Fruit fly (Drosophila melanogaster) whole organism, embryonic: ENCODE results near the gene CG17376.

ENCODE experiments used
- Antp ChIP-seq: fragments of 200-800 bp; sonication (Bioruptor generic); optimal IDR thresholded peaks from 3 replicates; lab custom pipeline; 2016; ENCODE audit warnings: missing biosample characterization, missing genetic modification characterization
- BEAF-32 ChIP-seq: fragments of 200-800 bp; sonication (Bioruptor generic); optimal IDR thresholded peaks from 3 replicates; lab custom pipeline; 2017; ENCODE audit warnings: missing biosample characterization, missing genetic modification characterization, mild to moderate bottlenecking, moderate library complexity, missing genetic modification reagents
- C15 ChIP-seq: fragments of 200-800 bp; sonication (Bioruptor generic); IDR thresholded peaks from 3 replicates; pipeline ENCODE4 v1.3.6; 2022; ENCODE audit warnings: missing biosample characterization, missing genetic modification characterization
- CG1024 ChIP-seq: fragments of 200-800 bp; sonication (Bioruptor generic); IDR thresholded peaks from 2 replicates; pipeline ENCODE4 v1.3.6; 2022; ENCODE audit warnings: missing biosample characterization, missing genetic modification characterization
- CG10462 ChIP-seq: fragments of 200-800 bp; sonication (Bioruptor generic); optimal IDR thresholded peaks from 2 replicates; lab custom pipeline; 2016; ENCODE audit warnings: missing biosample characterization, missing genetic modification characterization
- CG12104 ChIP-seq: fragments of 200-800 bp; sonication (Bioruptor generic); optimal IDR thresholded peaks from 3 replicates; lab custom pipeline; 2016; ENCODE audit warnings: missing biosample characterization, missing genetic modification characterization
- CG12219 ChIP-seq: fragments of 200-800 bp; sonication (Bioruptor generic); optimal IDR thresholded peaks from 3 replicates; lab custom pipeline; 2018; ENCODE audit warnings: missing biosample characterization, mild to moderate bottlenecking, missing genetic modification characterization
- CG12299 ChIP-seq: fragments of 200-800 bp; sonication (Bioruptor generic); optimal IDR thresholded peaks from 2 replicates; lab custom pipeline; 2018; ENCODE audit warnings: missing biosample characterization, mild to moderate bottlenecking, missing genetic modification characterization
- CG13287 ChIP-seq: fragments of 200-800 bp; sonication (Bioruptor generic); IDR thresholded peaks from 2 replicates; pipeline ENCODE4 v1.3.6; 2022; ENCODE audit warnings: missing biosample characterization, missing genetic modification characterization; ENCODE audit not compliant: partially characterized antibody
- CG14441 ChIP-seq: fragments of 200-800 bp; sonication (Bioruptor generic); IDR thresholded peaks from 2 replicates; pipeline ENCODE4 v1.3.6; 2022; ENCODE audit warnings: missing biosample characterization, missing genetic modification characterization
- CG17359 ChIP-seq: fragments of 200-800 bp; sonication (Bioruptor generic); optimal IDR thresholded peaks from 3 replicates; lab custom pipeline; 2018; ENCODE audit warnings: missing biosample characterization, mild to moderate bottlenecking, missing genetic modification characterization, moderate library complexity
- CG17612 ChIP-seq: fragments of 200-800 bp; sonication (Bioruptor generic); IDR thresholded peaks from 2 replicates; pipeline ENCODE4 v1.3.6; 2022; ENCODE audit warnings: missing biosample characterization, missing genetic modification characterization
- CG18619 ChIP-seq: fragments of 200-800 bp; sonication (Bioruptor generic); optimal IDR thresholded peaks from 3 replicates; lab custom pipeline; 2017; ENCODE audit warnings: missing biosample characterization, mild to moderate bottlenecking, missing genetic modification characterization
- CG2120 ChIP-seq: fragments of 200-800 bp; sonication (Bioruptor generic); optimal IDR thresholded peaks from 3 replicates; lab custom pipeline; 2016; ENCODE audit warnings: missing biosample characterization, missing genetic modification characterization
- CG2129 ChIP-seq: fragments of 200-800 bp; sonication (Bioruptor generic); IDR thresholded peaks from 2 replicates; pipeline ENCODE4 v1.3.6; 2022; ENCODE audit warnings: missing biosample characterization, missing genetic modification characterization; ENCODE audit not compliant: partially characterized antibody
- CG2202 ChIP-seq: fragments of 200-800 bp; sonication (Bioruptor generic); optimal IDR thresholded peaks from 2 replicates; lab custom pipeline; 2018; ENCODE audit warnings: missing biosample characterization, mild to moderate bottlenecking, missing genetic modification characterization
- CG3065 ChIP-seq: fragments of 200-800 bp; sonication (Bioruptor generic); optimal IDR thresholded peaks from 2 replicates; lab custom pipeline; 2016; ENCODE audit warnings: missing biosample characterization, missing genetic modification characterization
- CG31441 ChIP-seq: fragments of 200-800 bp; sonication (Bioruptor generic); IDR thresholded peaks from 2 replicates; pipeline ENCODE4 v1.3.6; 2022; ENCODE audit warnings: missing biosample characterization, missing genetic modification characterization
- Dp ChIP-seq: fragments of 200-800 bp; sonication (Bioruptor generic); optimal IDR thresholded peaks from 2 replicates; lab custom pipeline; 2018; ENCODE audit warnings: missing biosample characterization, mild to moderate bottlenecking, missing genetic modification characterization, moderate library complexity
- Elba2 ChIP-seq: fragments of 200-800 bp; sonication (Bioruptor generic); optimal IDR thresholded peaks from 3 replicates; lab custom pipeline; 2016; ENCODE audit warnings: missing biosample characterization, missing genetic modification characterization
- Ets97D ChIP-seq: fragments of 200-800 bp; sonication (Bioruptor generic); optimal IDR thresholded peaks from 3 replicates; lab custom pipeline; 2016; ENCODE audit warnings: missing biosample characterization, missing genetic modification characterization
- Hey ChIP-seq: fragments of 200-800 bp; sonication (Bioruptor generic); optimal IDR thresholded peaks from 3 replicates; lab custom pipeline; 2018; ENCODE audit warnings: missing biosample characterization, mild to moderate bottlenecking, missing genetic modification characterization
- Hr51 ChIP-seq, 2 experiments: fragments of 200-800 bp; sonication (Bioruptor generic); optimal IDR thresholded peaks; 2 replicates in 1 of 2; 3 replicates in 1 of 2; lab custom pipeline; 2016 to 2018; ENCODE audit warnings: missing biosample characterization in 2 of 2, missing genetic modification characterization in 2 of 2, mild to moderate bottlenecking in 1 of 2, moderate library complexity in 1 of 2
- Meics ChIP-seq: fragments of 200-800 bp; sonication (Bioruptor generic); optimal IDR thresholded peaks from 2 replicates; lab custom pipeline; 2017; ENCODE audit warnings: missing biosample characterization, mild to moderate bottlenecking, missing genetic modification characterization
- NC2β ChIP-seq: fragments of 200-800 bp; sonication (Bioruptor generic); optimal IDR thresholded peaks from 2 replicates; lab custom pipeline; 2016; ENCODE audit warnings: missing biosample characterization, missing genetic modification characterization
- NFAT ChIP-seq: fragments of 200-800 bp; sonication (Bioruptor generic); IDR thresholded peaks from 2 replicates; pipeline ENCODE4 v1.3.6; 2022; ENCODE audit warnings: missing biosample characterization, missing genetic modification characterization
- Sox100B ChIP-seq: fragments of 200-800 bp; sonication (Bioruptor generic); optimal IDR thresholded peaks from 3 replicates; lab custom pipeline; 2018; ENCODE audit warnings: missing biosample characterization, mild to moderate bottlenecking, missing genetic modification characterization
- Sry-δ ChIP-seq: fragments of 200-800 bp; sonication (Bioruptor generic); optimal IDR thresholded peaks from 2 replicates; lab custom pipeline; 2016; ENCODE audit warnings: missing biosample characterization, missing genetic modification characterization
- Ssrp ChIP-seq: fragments of 200-800 bp; sonication (Bioruptor generic); optimal IDR thresholded peaks from 2 replicates; lab custom pipeline; 2018; ENCODE audit warnings: missing biosample characterization, mild to moderate bottlenecking, missing genetic modification characterization, moderate library complexity
- Trl ChIP-seq, 3 experiments: fragments of >200 bp in 2 of 3; fragments of 200-800 bp in 1 of 3; sonication (Bioruptor generic) in 1 of 3; optimal IDR thresholded peaks; 2 replicates in 1 of 3; 3 replicates in 2 of 3; lab custom pipeline; 2016 to 2017; ENCODE audit warnings: missing biosample characterization in 1 of 3, missing genetic modification characterization in 1 of 3
- Usf ChIP-seq: fragments of 200-800 bp; sonication (Bioruptor generic); optimal IDR thresholded peaks from 2 replicates; lab custom pipeline; 2017; ENCODE audit warnings: missing genotype, missing biosample characterization, missing genetic modification characterization
- Vsx1 ChIP-seq: fragments of 200-800 bp; sonication (Bioruptor generic); optimal IDR thresholded peaks from 2 replicates; lab custom pipeline; 2017; ENCODE audit warnings: missing biosample characterization, mild to moderate bottlenecking, missing genetic modification characterization, missing genetic modification reagents
- ara ChIP-seq: fragments of 200-800 bp; sonication (Bioruptor generic); IDR thresholded peaks from 2 replicates; pipeline ENCODE4 v1.3.6; 2022; ENCODE audit warnings: missing biosample characterization, missing genetic modification characterization
- ase ChIP-seq: fragments of 200-800 bp; sonication (Bioruptor generic); IDR thresholded peaks from 3 replicates; pipeline ENCODE4 v1.3.6; 2022; ENCODE audit warnings: missing biosample characterization, missing genetic modification characterization
- az2 ChIP-seq: fragments of 200-800 bp; sonication (Bioruptor generic); optimal IDR thresholded peaks from 3 replicates; lab custom pipeline; 2016; ENCODE audit warnings: missing biosample characterization, missing genetic modification characterization
- chinmo ChIP-seq: fragments of 200-800 bp; sonication (Bioruptor generic); IDR thresholded peaks from 4 replicates; pipeline ENCODE4 v1.3.6; 2022; ENCODE audit warnings: missing biosample characterization, missing genetic modification characterization; ENCODE audit not compliant: partially characterized antibody
- corto ChIP-seq: fragments of 200-800 bp; sonication (Bioruptor generic); optimal IDR thresholded peaks from 2 replicates; lab custom pipeline; 2016; ENCODE audit warnings: missing biosample characterization, mild to moderate bottlenecking, missing genetic modification characterization, moderate library complexity
- dmrt11E ChIP-seq: fragments of 200-800 bp; sonication (Bioruptor generic); optimal IDR thresholded peaks from 3 replicates; lab custom pipeline; 2018; ENCODE audit warnings: missing biosample characterization, mild to moderate bottlenecking, missing genetic modification characterization, moderate library complexity
- emc ChIP-seq: fragments of 200-800 bp; sonication (Bioruptor generic); optimal IDR thresholded peaks from 2 replicates; lab custom pipeline; 2016; ENCODE audit warnings: missing biosample characterization, missing genetic modification characterization
- eve ChIP-seq, 2 experiments: fragments of >200 bp; optimal IDR thresholded peaks; 2 replicates each; lab custom pipeline; 2017; ENCODE audit warnings: missing biosample characterization in 2 of 2, missing genetic modification characterization in 2 of 2
- fd64A ChIP-seq: fragments of 200-800 bp; sonication (Bioruptor generic); optimal IDR thresholded peaks from 3 replicates; lab custom pipeline; 2018; ENCODE audit warnings: missing biosample characterization, mild to moderate bottlenecking, missing genetic modification characterization
- fd96Cb ChIP-seq: fragments of 200-800 bp; sonication (Bioruptor generic); optimal IDR thresholded peaks from 2 replicates; lab custom pipeline; 2018; ENCODE audit warnings: missing biosample characterization, mild to moderate bottlenecking, missing genetic modification characterization, moderate library complexity
- gcm ChIP-seq: fragments of 200-800 bp; sonication (Bioruptor generic); optimal IDR thresholded peaks from 2 replicates; lab custom pipeline; 2019; ENCODE audit warnings: missing biosample characterization, mild to moderate bottlenecking, missing genetic modification characterization, moderate library complexity
- kni ChIP-seq: fragments of 200-800 bp; sonication (Bioruptor generic); optimal IDR thresholded peaks from 3 replicates; lab custom pipeline; 2017; ENCODE audit warnings: mild to moderate bottlenecking, missing biosample characterization, missing genetic modification reagents, missing genetic modification characterization
- p53 ChIP-seq: fragments of 200-800 bp; sonication (Bioruptor generic); optimal IDR thresholded peaks from 2 replicates; lab custom pipeline; 2016; ENCODE audit warnings: missing biosample characterization, missing genetic modification characterization
- pnt ChIP-seq: fragments of 200-800 bp; sonication (Bioruptor generic); optimal IDR thresholded peaks from 3 replicates; lab custom pipeline; 2016; ENCODE audit warnings: missing biosample characterization, missing genetic modification characterization
- sqz ChIP-seq: fragments of 200-800 bp; sonication (Bioruptor generic); optimal IDR thresholded peaks from 3 replicates; lab custom pipeline; 2018; ENCODE audit warnings: missing biosample characterization, mild to moderate bottlenecking, missing genetic modification characterization
- toy ChIP-seq: fragments of 200-800 bp; sonication (Bioruptor generic); IDR thresholded peaks from 2 replicates; pipeline ENCODE4 v1.3.6; 2022; ENCODE audit warnings: missing biosample characterization, missing genetic modification characterization
- ttk ChIP-seq: fragments of 200-800 bp; sonication (Bioruptor generic); IDR thresholded peaks from 2 replicates; pipeline ENCODE4 v2.1.2; 2022; ENCODE audit warnings: missing biosample characterization, missing genetic modification characterization
- unpg ChIP-seq: fragments of 200-800 bp; sonication (Bioruptor generic); optimal IDR thresholded peaks from 3 replicates; lab custom pipeline; 2018; ENCODE audit warnings: missing biosample characterization, mild to moderate bottlenecking, missing genetic modification characterization, moderate library complexity

The CG17376 gene

DNA sequence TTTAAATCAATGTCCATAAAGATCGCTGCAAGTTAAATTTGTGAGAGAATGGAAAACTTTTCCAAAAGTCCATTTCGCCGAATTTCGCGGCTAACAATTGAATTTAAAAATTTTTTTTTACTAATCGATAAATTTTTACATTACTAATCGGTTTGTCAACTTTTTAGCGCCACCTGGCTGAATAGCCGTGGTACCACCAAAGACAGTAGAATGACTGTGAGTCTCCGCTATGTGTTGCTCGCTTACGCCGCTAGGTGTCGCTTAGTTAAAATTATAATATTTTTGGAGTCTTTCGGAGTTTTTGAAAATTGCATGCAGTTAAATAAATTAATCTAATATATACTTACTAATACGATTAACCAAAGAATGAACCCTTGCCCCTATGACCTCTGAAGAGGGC is 3.3 kb downstream of the CG17376 start (continued):
- TF ChIP-seq p53 (GFP tag; lab: Kevin White, UChicago) (no peak), fd96Cb (tag; lab: Kevin White, UChicago) (peak; percentile 1), eve (GFP tag; optimal IDR thresholded peaks at IDR 0.05; lab: Kevin White, UChicago) (peak in 1 of 2 experiments; percentile 51), Hey (tag; lab: Kevin White, UChicago) (no peak), Trl (optimal IDR thresholded peaks at IDR 0.05; lab: Kevin White, UChicago) (no peak), Trl (GFP tag; optimal IDR thresholded peaks at IDR 0.05; lab: Kevin White, UChicago) (peak; percentile 53), dmrt11E (tag; lab: Kevin White, UChicago) (peak; percentile 25), BEAF-32 (GFP tag; lab: Kevin White, UChicago) (peak; percentile 57), CG31441 (0 out of 2 replicates have a peak, but pooled peaks have one; percentile 15), ara (GFP tag; lab: Robert Waterston, UW) (no peak), emc (GFP tag; lab: Kevin White, UChicago) (no peak), Dp (GFP tag; lab: Kevin White, UChicago) (peak; percentile 97), CG1024 (GFP tag; lab: Robert Waterston, UW) (peak; percentile 42; the same call in 1 of the 2 replicates), CG18619 (peak; percentile 23), gcm (GFP tag; lab: Kevin White, UChicago) (no peak), CG12104 (no peak), CG2120 (GFP tag; lab: Kevin White, UChicago) (peak; percentile 51), kni (no peak), az2 (GFP tag; lab: Kevin White, UChicago) (peak; percentile 43), ase (GFP tag; lab: Robert Waterston, UW) (peak; percentile 52; the same call in 1 of the 3 replicates), Vsx1 (GFP tag; lab: Kevin White, UChicago) (no peak), CG2129 (GFP tag; lab: Robert Waterston, UW) (no peak), NFAT (GFP tag; lab: Robert Waterston, UW) (peak; percentile 52; the same call in 1 of the 2 replicates), pnt (GFP tag; lab: Kevin White, UChicago) (peak; percentile 6), corto (no peak), Usf (GFP tag; lab: Kevin White, UChicago) (no peak), CG2202 (tag; lab: Kevin White, UChicago) (no peak), sqz (GFP tag; lab: Kevin White, UChicago) (peak; percentile 77), CG13287 (peak; percentile 75), CG12219 (GFP tag; lab: Kevin White, UChicago) (no peak), unpg (peak; percentile 9), ttk (GFP tag; lab: Robert Waterston, UW) (no peak), Sry-δ (peak; percentile 53), chinmo (peak; percentile 70; the same call in 2 of the 4 replicates), CG14441 (peak; percentile 44; the same call in 1 of the 2 replicates), Ets97D (GFP tag; lab: Kevin White, UChicago) (peak; percentile 50), Elba2 (no peak), Hr51 (GFP tag; optimal IDR thresholded peaks at IDR 0.05; lab: Kevin White, UChicago) (peak in 1 of 2 experiments; percentile 33), CG3065 (no peak), Sox100B (GFP tag; lab: Kevin White, UChicago) (no peak), CG17612 (GFP tag; lab: Robert Waterston, UW) (peak; percentile 30; the same call in 1 of the 2 replicates), Antp (no peak), CG10462 (peak; percentile 1), toy (GFP tag; lab: Robert Waterston, UW) (no peak), Meics (GFP tag; lab: Kevin White, UChicago) (peak; percentile 19), CG17359 (tag; lab: Kevin White, UChicago) (peak; percentile 97), NC2β (GFP tag; lab: Kevin White, UChicago) (peak; percentile 47), C15 (GFP tag; lab: Robert Waterston, UW) (0 out of 3 replicates have a peak, but pooled peaks have one; percentile 38), Ssrp (tag; lab: Kevin White, UChicago) (peak; percentile 1), CG12299 (tag; lab: Kevin White, UChicago) (peak; percentile 16), fd64A (GFP tag; lab: Kevin White, UChicago) (no peak)
